Worm (Caenorhabditis elegans): ENCODE measurements around the gene ZK1058.3.
A peak's percentile ranks its signal among the peaks of the same experiment; 100 is the strongest.

The ZK1058.3 gene

DNA sequence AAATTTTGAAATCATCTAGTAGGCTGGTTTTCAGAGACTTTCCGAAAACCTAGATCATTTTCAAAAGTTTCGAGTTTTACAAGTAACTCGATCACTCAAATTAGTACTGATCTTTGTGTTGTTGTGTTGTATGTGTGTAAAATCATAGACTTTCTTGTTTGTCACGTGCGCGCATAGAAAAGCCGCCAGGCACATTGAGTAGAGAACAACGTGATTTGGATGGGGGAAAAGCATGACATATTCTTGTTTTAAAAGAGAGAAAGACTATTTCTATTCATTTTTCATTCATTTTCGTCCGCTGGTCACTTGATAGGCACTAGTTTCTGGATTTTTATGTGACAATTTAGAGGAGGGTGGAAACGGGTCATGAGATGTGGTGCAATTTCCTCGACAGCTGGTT is 35.6 kb downstream of the ZK1058.3 start (continued):
- TF ChIP-seq ztf-11 (tag; optimal IDR thresholded peaks at IDR 0.05), result no peak

- no peak for TF ChIP-seq blmp-1 (tag; optimal IDR thresholded peaks at IDR 0.05; ENCODE audit: insufficient read depth)
- no peak for TF ChIP-seq nhr-21 (tag; optimal IDR thresholded peaks at IDR 0.05)
- peak; percentile 71 for TF ChIP-seq unc-55 (GFP tag; optimal IDR thresholded peaks at IDR 0.05)
- no peak for TF ChIP-seq crh-2 (tag; optimal IDR thresholded peaks at IDR 0.05)
- TF ChIP-seq ztf-4 (tag; optimal IDR thresholded peaks at IDR 0.05), result peak; percentile 20
- TF ChIP-seq mdl-1 (tag; optimal IDR thresholded peaks at IDR 0.05), result no peak
Measured at ce11 chrIII:3954828-3955227, 36.2 kb downstream of the ZK1058.3 start.

ce11 chrIII:3955674-3956073 is 37.0 kb downstream of the ZK1058.3 start:
- no peak for TF ChIP-seq ama-1 (optimal IDR thresholded peaks at IDR 0.05)
- peak; percentile 9 for TF ChIP-seq mab-5 (tag; optimal IDR thresholded peaks at IDR 0.05)
- peak; percentile 61 for TF ChIP-seq nhr-129 (tag; optimal IDR thresholded peaks at IDR 0.05)
- peak; percentile 35 for TF ChIP-seq unc-55 (GFP tag; optimal IDR thresholded peaks at IDR 0.05)
- TF ChIP-seq ztf-4 (tag; optimal IDR thresholded peaks at IDR 0.05), result peak; percentile 15
- TF ChIP-seq gmeb-1 (tag; optimal IDR thresholded peaks at IDR 0.05), result no peak
- TF ChIP-seq C34F6.9 (tag; optimal IDR thresholded peaks at IDR 0.05), result peak; percentile 49
- no peak for TF ChIP-seq R02D3.7 (tag; optimal IDR thresholded peaks at IDR 0.05)
- TF ChIP-seq nhr-21 (tag; optimal IDR thresholded peaks at IDR 0.05), result peak; percentile 42
- TF ChIP-seq sem-4 (tag; optimal IDR thresholded peaks at IDR 0.05), result no peak
- peak; percentile 75 for TF ChIP-seq sma-9 (GFP tag; optimal IDR thresholded peaks at IDR 0.05)
- TF ChIP-seq sma-9 (tag; optimal IDR thresholded peaks at IDR 0.05), result no peak
- no peak for TF ChIP-seq nhr-12 (tag; optimal IDR thresholded peaks at IDR 0.05)
- no peak for TF ChIP-seq ZK546.5 (tag; optimal IDR thresholded peaks at IDR 0.05)
- no peak for TF ChIP-seq lin-13 (GFP tag; optimal IDR thresholded peaks at IDR 0.05)
- TF ChIP-seq nhr-6 (tag; optimal IDR thresholded peaks at IDR 0.05), result peak; percentile 21
- no peak for TF ChIP-seq unc-39 (tag; optimal IDR thresholded peaks at IDR 0.05)
- no peak for TF ChIP-seq aly-2 (tag; optimal IDR thresholded peaks at IDR 0.05)
- no peak for TF ChIP-seq nhr-11 (tag; optimal IDR thresholded peaks at IDR 0.05)
- no peak for TF ChIP-seq peb-1 (tag; optimal IDR thresholded peaks at IDR 0.05)
- TF ChIP-seq nhr-77 (tag; optimal IDR thresholded peaks at IDR 0.05), result no peak
- TF ChIP-seq lin-39 (tag; optimal IDR thresholded peaks at IDR 0.05), result no peak
- TF ChIP-seq nhr-10 (tag; optimal IDR thresholded peaks at IDR 0.05), result no peak
- TF ChIP-seq nhr-237 (tag; optimal IDR thresholded peaks at IDR 0.05), result no peak
- TF ChIP-seq crh-2 (tag; optimal IDR thresholded peaks at IDR 0.05), result peak; percentile 25
- no peak for TF ChIP-seq elt-1 (tag; optimal IDR thresholded peaks at IDR 0.05)
- TF ChIP-seq nhr-25 (tag; optimal IDR thresholded peaks at IDR 0.05), result peak; percentile 15
- TF ChIP-seq zag-1 (tag; optimal IDR thresholded peaks at IDR 0.05), result no peak
- peak in 1 of 2 experiments; percentile 64 for TF ChIP-seq lsy-2 (tag; optimal IDR thresholded peaks at IDR 0.05)
- no peak for TF ChIP-seq ceh-82 (tag; optimal IDR thresholded peaks at IDR 0.05)
- TF ChIP-seq ztf-1 (GFP tag; conservative IDR thresholded peaks at IDR 0.05), result no peak
- TF ChIP-seq Y55F3AM.14 (GFP tag; optimal IDR thresholded peaks at IDR 0.05), result no peak
- TF ChIP-seq lin-11 (tag; optimal IDR thresholded peaks at IDR 0.05), result no peak
- no peak for TF ChIP-seq skn-1 (tag; optimal IDR thresholded peaks at IDR 0.05)
- no peak for TF ChIP-seq unc-62 (GFP tag; optimal IDR thresholded peaks at IDR 0.05)
- no peak for TF ChIP-seq egl-27 (tag; optimal IDR thresholded peaks at IDR 0.05)
- no peak for TF ChIP-seq nhr-23 (tag; optimal IDR thresholded peaks at IDR 0.05)
- no peak for TF ChIP-seq mbf-1 (tag; optimal IDR thresholded peaks at IDR 0.05)
- peak; percentile 36 for TF ChIP-seq blmp-1 (tag; optimal IDR thresholded peaks at IDR 0.05; ENCODE audit: insufficient read depth)
- TF ChIP-seq alr-1 (tag; optimal IDR thresholded peaks at IDR 0.05), result no peak
- TF ChIP-seq F13H6.1 (tag; optimal IDR thresholded peaks at IDR 0.05), result peak; percentile 17
- TF ChIP-seq mdl-1 (tag; optimal IDR thresholded peaks at IDR 0.05), result peak; percentile 48 to 56
- no peak for TF ChIP-seq sma-3 (GFP tag; optimal IDR thresholded peaks at IDR 0.05)
- no peak for TF ChIP-seq ztf-11 (tag; optimal IDR thresholded peaks at IDR 0.05)
- TF ChIP-seq elt-3 (tag; optimal IDR thresholded peaks at IDR 0.05), result no peak
- TF ChIP-seq ceh-16 (tag; optimal IDR thresholded peaks at IDR 0.05), result no peak
- TF ChIP-seq fos-1 (tag; optimal IDR thresholded peaks at IDR 0.05), result peak; percentile 16
- no peak for TF ChIP-seq snpc-4 (tag; optimal IDR thresholded peaks at IDR 0.05)
- no peak for TF ChIP-seq dmd-4 (tag; optimal IDR thresholded peaks at IDR 0.05)

Data from whole organism, L2 larva.